Worm (Caenorhabditis elegans) whole organism, mixed stage, embryonic: ENCODE results near the gene Y70G10A.3.

Source experiments
- drap-1 ChIP-seq: fragments of 200-800 bp; sonication (Bioruptor generic); optimal IDR thresholded peaks from 3 replicates; lab custom pipeline; 2018; ENCODE audit warnings: mild to moderate bottlenecking, missing genetic modification characterization, missing compliant biosample characterization
- pha-4 ChIP-seq: fragments of 150-350 bp; optimal IDR thresholded peaks from 2 replicates; lab custom pipeline; 2018; ENCODE audit warnings: missing biosample characterization, missing genetic modification reagents, missing genetic modification characterization
- snpc-4 ChIP-seq: fragments of 150-350 bp; optimal IDR thresholded peaks from 2 replicates; lab custom pipeline; 2014; ENCODE audit warnings: missing biosample characterization, missing genetic modification characterization
- unc-62 ChIP-seq: fragments of 150-350 bp; optimal IDR thresholded peaks from 2 replicates; lab custom pipeline; 2014; ENCODE audit warnings: missing biosample characterization, missing genetic modification reagents, missing genetic modification characterization
- ztf-11 ChIP-seq: fragments of 150-350 bp; optimal IDR thresholded peaks from 2 replicates; lab custom pipeline; 2014; ENCODE audit warnings: missing biosample characterization, missing genetic modification characterization

DNA sequence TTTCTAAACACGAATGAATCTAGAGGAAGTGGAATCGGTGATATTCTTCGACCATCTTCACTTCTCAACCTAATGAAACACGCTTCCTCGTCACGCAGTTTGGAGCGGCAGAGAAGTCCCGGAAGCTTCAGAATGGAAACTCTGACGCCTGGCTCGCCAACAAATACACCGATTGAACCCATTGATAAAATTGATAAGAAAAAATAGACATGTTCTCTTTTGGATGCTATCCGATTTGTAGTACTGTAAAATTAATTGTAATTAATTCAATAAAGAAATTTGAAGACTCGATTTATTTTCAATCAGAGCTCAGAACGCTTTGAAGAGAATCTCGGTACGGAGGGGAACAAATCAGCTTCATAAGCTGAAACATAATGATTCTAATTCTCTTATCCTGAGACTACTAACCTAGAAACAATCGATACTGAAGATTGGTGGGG lies 24.3 kb upstream of the Y70G10A.3 start:
- TF ChIP-seq unc-62 (GFP tag; lab: Kevin White, UChicago) (no peak), snpc-4 (tag; lab: Kevin White, UChicago) (no peak), ztf-11 (tag; lab: Kevin White, UChicago) (no peak), drap-1 (GFP tag; lab: Kevin White, UChicago) (no peak), pha-4 (tag; lab: Kevin White, UChicago) (no peak)
